Worm (Caenorhabditis elegans) whole organism, L1 larva: ENCODE results near the gene F53F4.11.
A peak's percentile ranks its signal among the peaks of the same experiment; 100 is the strongest.

Source experiments
- C16A3.4 ChIP-seq: fragments of 150-350 bp; optimal IDR thresholded peaks from 2 replicates; lab custom pipeline; 2014; ENCODE audit warnings: missing biosample characterization, missing genetic modification characterization
- alr-1 ChIP-seq: fragments of 200-800 bp; sonication (Bioruptor generic); optimal IDR thresholded peaks from 2 replicates; lab custom pipeline; 2018; ENCODE audit warnings: borderline replicate concordance, mild to moderate bottlenecking, missing genetic modification characterization, missing compliant biosample characterization
- aly-2 ChIP-seq: fragments of 150-350 bp; optimal IDR thresholded peaks from 2 replicates; lab custom pipeline; 2014; ENCODE audit warnings: missing biosample characterization, missing genetic modification characterization
- ama-1 ChIP-seq: fragments of 150-350 bp; optimal IDR thresholded peaks from 2 replicates; lab custom pipeline; 2014
- blmp-1 ChIP-seq: fragments of 150-350 bp; optimal IDR thresholded peaks from 2 replicates; lab custom pipeline; 2014; ENCODE audit warnings: missing biosample characterization, missing genetic modification characterization
- ceh-63 ChIP-seq: fragments of 200-800 bp; sonication (Bioruptor generic); optimal IDR thresholded peaks from 2 replicates; lab custom pipeline; 2018; ENCODE audit warnings: mild to moderate bottlenecking, missing genetic modification characterization, missing compliant biosample characterization
- ceh-82 ChIP-seq, 3 experiments: fragments of 150-350 bp in 1 of 3; sonication (generic microtip) in 2 of 3; optimal IDR thresholded peaks; 2 replicates each; lab custom pipeline; 2014 to 2017; ENCODE audit warnings: missing biosample characterization in 3 of 3, missing genetic modification characterization in 3 of 3
- ceh-88 ChIP-seq: fragments of 200-800 bp; sonication (Bioruptor generic); IDR thresholded peaks from 2 replicates; pipeline ENCODE4 v1.3.6; 2022; ENCODE audit warnings: missing genetic modification characterization, missing compliant biosample characterization
- dpl-1 ChIP-seq, 3 experiments: fragments of 150-350 bp in 2 of 3; sonication (generic microtip) in 1 of 3; optimal IDR thresholded peaks; 2 replicates each; lab custom pipeline; 2014 to 2017; ENCODE audit warnings: missing biosample characterization in 3 of 3, missing genetic modification characterization in 3 of 3, missing genetic modification reagents in 3 of 3
- dsc-1 ChIP-seq: sonication (generic microtip); optimal IDR thresholded peaks from 2 replicates; lab custom pipeline; 2016; ENCODE audit warnings: mild to moderate bottlenecking, missing genetic modification characterization, missing compliant biosample characterization
- efl-1 ChIP-seq, 4 experiments: fragments of 150-350 bp; optimal IDR thresholded peaks in 3 of 4; peaks in 1 of 4; 1 replicate in 1 of 4; 2 replicates in 3 of 4; lab custom pipeline; 2014; ENCODE audit warnings: missing biosample characterization in 2 of 4, missing genetic modification characterization in 2 of 4, missing genetic modification reagents in 2 of 4
- ets-5 ChIP-seq: fragments of 200-800 bp; sonication (Bioruptor generic); IDR thresholded peaks from 2 replicates; pipeline ENCODE4 v1.3.6; 2022; ENCODE audit warnings: missing genetic modification characterization, missing compliant biosample characterization
- fkh-10 ChIP-seq: sonication (generic microtip); optimal IDR thresholded peaks from 2 replicates; lab custom pipeline; 2017; ENCODE audit warnings: missing biosample characterization, missing genetic modification reagents, missing genetic modification characterization
- fkh-8 ChIP-seq: sonication (generic microtip); optimal IDR thresholded peaks from 2 replicates; lab custom pipeline; 2016; ENCODE audit warnings: mild to moderate bottlenecking, missing genetic modification characterization, missing compliant biosample characterization
- grh-1 ChIP-seq: fragments of 200-800 bp; sonication (Bioruptor generic); IDR thresholded peaks from 2 replicates; pipeline ENCODE4 v1.3.6; 2022; ENCODE audit warnings: missing genetic modification reagents, missing genetic modification characterization, missing compliant biosample characterization
- hlh-4 ChIP-seq: sonication (generic microtip); optimal IDR thresholded peaks from 2 replicates; lab custom pipeline; 2016; ENCODE audit warnings: mild to moderate bottlenecking, missing genetic modification characterization, missing compliant biosample characterization
- irx-1 ChIP-seq: sonication (generic microtip); optimal IDR thresholded peaks from 2 replicates; lab custom pipeline; 2016; ENCODE audit warnings: missing genetic modification characterization, missing compliant biosample characterization
- isw-1 ChIP-seq: fragments of 200-800 bp; sonication (Bioruptor generic); IDR thresholded peaks from 2 replicates; pipeline ENCODE4 v1.3.6; 2022; ENCODE audit warnings: missing genetic modification characterization, missing compliant biosample characterization
- jun-1 ChIP-seq: fragments of 150-350 bp; optimal IDR thresholded peaks from 2 replicates; lab custom pipeline; 2014; ENCODE audit warnings: missing biosample characterization, missing genetic modification reagents, missing genetic modification characterization
- lin-13 ChIP-seq: fragments of 150-350 bp; optimal IDR thresholded peaks from 2 replicates; lab custom pipeline; 2014; ENCODE audit warnings: missing biosample characterization, missing genetic modification reagents, missing genetic modification characterization
- lin-14 ChIP-seq: fragments of 200-800 bp; sonication (Bioruptor generic); optimal IDR thresholded peaks from 2 replicates; lab custom pipeline; 2018; ENCODE audit warnings: mild to moderate bottlenecking, missing genetic modification characterization, moderate library complexity, missing compliant biosample characterization
- lin-15B ChIP-seq: fragments of 150-350 bp; sonication (generic microtip); optimal IDR thresholded peaks from 3 replicates; lab custom pipeline; 2014; ENCODE audit warnings: missing biosample characterization, missing genetic modification characterization
- lin-39 ChIP-seq: fragments of 150-350 bp; optimal IDR thresholded peaks from 2 replicates; lab custom pipeline; 2014; ENCODE audit warnings: missing biosample characterization, missing genetic modification reagents, missing genetic modification characterization
- lir-3 ChIP-seq: sonication (generic microtip); optimal IDR thresholded peaks from 2 replicates; lab custom pipeline; 2016; ENCODE audit warnings: mild to moderate bottlenecking, missing genetic modification characterization, moderate library complexity, missing compliant biosample characterization; ENCODE audit not compliant: poor library complexity
- lsy-2 ChIP-seq, 2 experiments: fragments of 150-350 bp; optimal IDR thresholded peaks; 2 replicates each; lab custom pipeline; 2014; ENCODE audit warnings: missing biosample characterization in 2 of 2, missing genetic modification characterization in 2 of 2
- mab-9 ChIP-seq: fragments of 200-800 bp; sonication (Bioruptor generic); IDR thresholded peaks from 2 replicates; pipeline ENCODE4 v1.3.6; 2022; ENCODE audit warnings: missing genetic modification reagents, missing genetic modification characterization, missing compliant biosample characterization
- nhr-12 ChIP-seq: sonication (generic microtip); optimal IDR thresholded peaks from 2 replicates; lab custom pipeline; 2017; ENCODE audit warnings: missing biosample characterization, missing genetic modification characterization
- nhr-84 ChIP-seq: sonication (generic microtip); optimal IDR thresholded peaks from 2 replicates; lab custom pipeline; 2017; ENCODE audit warnings: missing biosample characterization, missing genetic modification characterization
- nhr-90 ChIP-seq: sonication (generic microtip); optimal IDR thresholded peaks from 2 replicates; lab custom pipeline; 2016; ENCODE audit warnings: mild to moderate bottlenecking, missing genetic modification characterization, missing compliant biosample characterization; ENCODE audit not compliant: poor library complexity
- pag-3 ChIP-seq: sonication (generic microtip); optimal IDR thresholded peaks from 2 replicates; lab custom pipeline; 2017; ENCODE audit warnings: missing genetic modification characterization, mild to moderate bottlenecking, missing compliant biosample characterization, antibody characterized with exemption, borderline replicate concordance; ENCODE audit not compliant: insufficient read depth
- pax-3 ChIP-seq: fragments of 200-800 bp; sonication (Bioruptor generic); optimal IDR thresholded peaks from 2 replicates; lab custom pipeline; 2018; ENCODE audit warnings: mild to moderate bottlenecking, missing genetic modification characterization, moderate library complexity, missing compliant biosample characterization
- pqm-1 ChIP-seq: sonication (generic microtip); optimal IDR thresholded peaks from 3 replicates; lab custom pipeline; 2017; ENCODE audit warnings: missing biosample characterization, missing genetic modification characterization
- snu-23 ChIP-seq: sonication (generic microtip); optimal IDR thresholded peaks from 2 replicates; lab custom pipeline; 2016; ENCODE audit warnings: missing genetic modification characterization, missing compliant biosample characterization
- sptf-1 ChIP-seq: fragments of 150-350 bp; optimal IDR thresholded peaks from 2 replicates; lab custom pipeline; 2014; ENCODE audit warnings: missing biosample characterization, missing genetic modification characterization
- unc-130 ChIP-seq: fragments of 150-350 bp; optimal IDR thresholded peaks from 2 replicates; lab custom pipeline; 2017; ENCODE audit warnings: missing biosample characterization, missing genetic modification characterization, inconsistent platforms
- unc-62 ChIP-seq: fragments of 150-350 bp; optimal IDR thresholded peaks from 2 replicates; lab custom pipeline; 2014; ENCODE audit warnings: missing biosample characterization, missing genetic modification reagents, missing genetic modification characterization
- unc-86 ChIP-seq: sonication (generic microtip); optimal IDR thresholded peaks from 2 replicates; lab custom pipeline; 2016; ENCODE audit warnings: missing genetic modification characterization, missing compliant biosample characterization
- xbp-1 ChIP-seq: sonication (generic microtip); optimal IDR thresholded peaks from 2 replicates; lab custom pipeline; 2016; ENCODE audit warnings: missing genetic modification characterization, missing compliant biosample characterization
- zip-4 ChIP-seq: fragments of 200-800 bp; sonication (Bioruptor generic); optimal IDR thresholded peaks from 2 replicates; lab custom pipeline; 2018; ENCODE audit warnings: mild to moderate bottlenecking, missing genetic modification characterization, moderate library complexity, missing compliant biosample characterization
- ztf-11 ChIP-seq, 2 experiments: sonication (generic microtip); optimal IDR thresholded peaks; 2 replicates each; lab custom pipeline; 2016 to 2017; ENCODE audit warnings: missing genetic modification characterization in 2 of 2, missing biosample characterization in 1 of 2, missing compliant biosample characterization in 1 of 2
- ztf-4 ChIP-seq: fragments of 150-350 bp; optimal IDR thresholded peaks from 2 replicates; lab custom pipeline; 2014; ENCODE audit warnings: missing biosample characterization, missing genetic modification characterization

The F53F4.11 gene

ce11 chrV:13653713-13654393 is 29.5 kb upstream of the F53F4.11 start, which contains the start of gene lpin-1 (continued):
- TF ChIP-seq unc-86 (tag; lab: Kevin White, UChicago) (no peak), unc-130 (tag; lab: Kevin White, UChicago) (no peak), ceh-82 (tag; optimal IDR thresholded peaks at IDR 0.05; lab: Kevin White, UChicago) (no peak), hlh-4 (no peak), lin-39 (no peak), lsy-2 (tag; optimal IDR thresholded peaks at IDR 0.05; lab: Kevin White, UChicago) (no peak), nhr-12 (tag; lab: Kevin White, UChicago) (no peak), dpl-1 (GFP tag; optimal IDR thresholded peaks at IDR 0.05; lab: Kevin White, UChicago) (peak in 1 of 3 experiments; percentile 12)
- TF ChIP-seq, all 84 proteins: peak for 12

- no peak for TF ChIP-seq lin-14 (GFP tag; lab: Kevin White, UChicago)
- no peak for TF ChIP-seq lin-39
These were observed 28.0 kb upstream of the F53F4.11 start for ce11 chrV:13652322-13652721.

- TF ChIP-seq pag-3 (tag; lab: Kevin White, UChicago) (no peak), mab-9 (GFP tag; lab: Robert Waterston, UW) (no peak), ztf-11 (tag; optimal IDR thresholded peaks at IDR 0.05; lab: Kevin White, UChicago) (no peak), pqm-1 (tag; lab: Kevin White, UChicago) (no peak), ceh-63 (GFP tag; lab: Kevin White, UChicago) (no peak), jun-1 (tag; lab: Kevin White, UChicago) (no peak), dsc-1 (tag; lab: Kevin White, UChicago) (no peak), unc-62 (GFP tag; lab: Kevin White, UChicago) (no peak), unc-130 (tag; lab: Kevin White, UChicago) (no peak), nhr-90 (tag; lab: Kevin White, UChicago) (no peak), ama-1 (lab: Kevin White, UChicago) (no peak), fkh-10 (GFP tag; lab: Kevin White, UChicago) (no peak), nhr-84 (tag; lab: Kevin White, UChicago) (no peak), efl-1 (optimal IDR thresholded peaks at IDR 0.05; lab: Kevin White, UChicago) (no peak), efl-1 (GFP tag; optimal IDR thresholded peaks at IDR 0.05 in 1 of 2; lab: Kevin White, UChicago) (no peak), lir-3 (no peak)
These were observed 26.5 kb upstream of the F53F4.11 start for ce11 chrV:13650800-13651199.

- TF ChIP-seq C16A3.4 (tag; lab: Kevin White, UChicago) (no peak), zip-4 (GFP tag; lab: Kevin White, UChicago) (no peak), lin-13 (GFP tag; lab: Kevin White, UChicago) (no peak), dpl-1 (GFP tag; optimal IDR thresholded peaks at IDR 0.05; lab: Kevin White, UChicago) (no peak), fkh-8 (no peak), ztf-4 (tag; lab: Kevin White, UChicago) (peak; percentile 29), efl-1 (optimal IDR thresholded peaks at IDR 0.05; lab: Kevin White, UChicago) (peak in 1 of 2 experiments; percentile 16), efl-1 (GFP tag; optimal IDR thresholded peaks at IDR 0.05 in 1 of 2; lab: Kevin White, UChicago) (peak in 1 of 2 experiments; percentile 91), xbp-1 (no peak), aly-2 (tag; lab: Kevin White, UChicago) (no peak), snu-23 (GFP tag; lab: Kevin White, UChicago) (no peak), ets-5 (GFP tag; lab: Robert Waterston, UW) (no peak), lin-15B (tag; lab: Kevin White, UChicago) (no peak), pax-3 (peak; percentile 20), sptf-1 (no peak), grh-1 (no peak), dsc-1 (tag; lab: Kevin White, UChicago) (no peak), pag-3 (tag; lab: Kevin White, UChicago) (no peak), ceh-88 (GFP tag; lab: Robert Waterston, UW) (no peak), blmp-1 (tag; lab: Kevin White, UChicago) (no peak), alr-1 (no peak), irx-1 (tag; lab: Kevin White, UChicago) (no peak), nhr-90 (tag; lab: Kevin White, UChicago) (peak; percentile 33), isw-1 (GFP tag; lab: Robert Waterston, UW) (no peak)
- TF ChIP-seq, all 84 proteins: peak for 4
These were observed 25.5 kb upstream of the F53F4.11 start, which contains the start of gene H37A05.4 for ce11 chrV:13649730-13650349. TSS of gene H37A05.4 (minus strand) at chrV:13649780.
